Worm (Caenorhabditis elegans): ENCODE results near the gene clec-205.

Gene clec-205

DNA sequence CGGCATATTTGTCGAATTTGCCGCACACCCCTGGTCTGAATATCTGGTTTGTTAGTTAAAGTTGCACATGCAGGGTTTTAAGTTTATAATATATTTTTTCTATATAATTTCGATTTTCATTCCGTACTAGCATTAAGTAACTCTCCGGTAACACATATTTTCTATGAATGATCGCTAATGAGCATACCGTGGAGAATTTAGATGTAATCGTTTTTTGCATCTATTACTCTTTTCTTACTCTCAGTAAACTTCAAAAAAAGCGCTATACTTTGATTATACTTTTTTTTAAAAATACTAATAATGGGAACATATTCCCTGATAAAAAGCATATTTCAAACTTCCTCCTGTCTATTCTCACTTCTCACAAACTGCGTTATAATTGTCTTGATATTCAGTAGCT, 26.1 kb upstream of the clec-205 start, which contains the start of gene str-160:
str-160 (plus strand) TSS at position 301 of the 400 bp plus-strand sequence.
- TF ChIP-seq klf-2 (GFP tag; conservative IDR thresholded peaks at IDR 0.05) (no peak), ref-1 (GFP tag; conservative IDR thresholded peaks at IDR 0.05) (no peak), ztf-23 (GFP tag; IDR thresholded peaks at IDR 0.05) (no peak), med-1 (GFP tag; optimal IDR thresholded peaks at IDR 0.05; ENCODE audit: insufficient read depth) (no peak), ztf-29 (GFP tag; IDR thresholded peaks at IDR 0.05) (no peak)

DNA sequence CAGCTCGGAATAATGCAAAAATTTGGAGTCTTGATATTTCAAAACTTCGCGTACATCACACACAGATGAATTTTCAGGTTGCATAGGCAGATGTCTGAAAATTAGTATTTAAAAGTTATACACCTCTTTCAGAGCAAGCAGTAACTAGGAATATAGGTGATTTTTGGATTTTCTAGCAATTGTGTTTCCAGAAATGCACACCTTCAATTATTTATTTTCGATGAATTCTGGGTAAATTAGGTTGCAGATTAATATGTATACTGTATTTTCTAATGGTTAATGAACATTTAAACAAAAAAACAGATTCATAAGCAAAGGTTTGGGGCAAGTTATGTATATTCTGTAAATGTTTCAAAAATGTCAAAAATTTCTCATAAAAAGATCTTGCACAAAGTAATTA, 19.6 kb upstream of the clec-205 start, which contains the start of gene srab-25:
srab-25 (minus strand) TSS at position 101 of the 400 bp plus-strand sequence.
- TF ChIP-seq flt-1 (GFP tag; IDR thresholded peaks at IDR 0.05) = no peak
- TF ChIP-seq tab-1 (GFP tag; IDR thresholded peaks at IDR 0.05) = no peak
- no peak for TF ChIP-seq T22C8.4 (GFP tag; IDR thresholded peaks at IDR 0.05)
- no peak for TF ChIP-seq ref-1 (GFP tag; conservative IDR thresholded peaks at IDR 0.05)
- no peak for TF ChIP-seq ztf-29 (GFP tag; IDR thresholded peaks at IDR 0.05)
- TF ChIP-seq cog-1 (tag; optimal IDR thresholded peaks at IDR 0.05) = no peak
- TF ChIP-seq med-1 (GFP tag; optimal IDR thresholded peaks at IDR 0.05; ENCODE audit: insufficient read depth) = no peak
- no peak for TF ChIP-seq klf-2 (GFP tag; conservative IDR thresholded peaks at IDR 0.05)
- TF ChIP-seq ztf-23 (GFP tag; IDR thresholded peaks at IDR 0.05) = no peak

DNA sequence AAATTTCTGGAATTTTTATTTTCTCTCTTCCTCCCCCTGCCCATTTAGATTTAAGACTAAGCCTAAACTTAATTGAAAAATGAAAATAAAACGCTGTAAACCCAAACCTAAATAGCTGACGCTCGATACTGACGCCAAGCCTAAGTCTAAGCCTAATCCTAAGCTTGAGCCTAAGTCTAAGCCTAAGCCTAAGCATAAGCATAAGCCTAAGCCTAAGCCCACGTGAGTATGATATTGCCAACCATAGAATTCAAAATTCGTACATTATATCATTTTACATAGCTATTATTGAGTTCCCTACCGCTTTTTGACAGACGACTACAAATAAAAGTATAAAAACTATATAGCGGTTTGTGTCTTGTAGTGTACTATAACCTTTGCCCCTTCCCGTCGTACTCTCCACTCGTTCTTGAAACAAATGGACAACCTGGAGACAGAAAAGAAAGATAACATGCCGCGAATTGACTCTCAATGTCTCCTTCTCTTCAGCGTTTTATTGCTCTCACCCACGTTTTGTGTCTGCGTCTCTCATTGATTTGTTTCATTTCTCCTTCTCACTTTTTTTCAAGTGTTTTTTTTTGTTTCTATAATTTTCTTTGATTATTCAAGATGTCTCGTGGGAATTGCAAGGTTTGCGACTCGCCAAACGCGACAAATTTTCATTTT, 17.4 kb upstream of the clec-205 start, which contains the start of gene nhr-256:
nhr-256 (plus strand) TSS at position 567 of the 666 bp plus-strand sequence.
- no peak for TF ChIP-seq ztf-23 (GFP tag; IDR thresholded peaks at IDR 0.05)
- peak; percentile 49 for TF ChIP-seq cog-1 (tag; optimal IDR thresholded peaks at IDR 0.05)
- peak; percentile 76; the same call in 1 of the 2 replicates for TF ChIP-seq ztf-29 (GFP tag; IDR thresholded peaks at IDR 0.05)
- TF ChIP-seq klf-2 (GFP tag; conservative IDR thresholded peaks at IDR 0.05) = no peak

DNA sequence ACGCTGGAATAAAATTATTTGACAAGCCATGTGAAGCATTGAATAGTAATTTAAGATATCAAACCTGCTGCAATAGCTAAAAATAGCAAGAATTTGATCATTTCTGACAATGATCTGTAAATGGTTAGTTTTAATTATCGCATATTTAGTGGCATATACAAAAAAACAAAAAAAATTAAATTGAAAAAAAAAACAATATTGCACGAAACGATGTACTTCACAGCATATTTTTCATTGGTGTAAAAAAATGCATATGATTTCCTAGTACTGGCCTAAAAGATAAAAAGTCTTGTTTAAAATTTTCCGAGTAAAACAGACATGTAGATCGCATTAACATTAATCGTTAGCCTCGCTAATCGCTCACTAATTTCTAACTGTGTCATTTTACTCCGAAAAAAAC, 11.6 kb upstream of the clec-205 start, which contains the start of gene ZK697.8:
ZK697.8 (minus strand) TSS at position 101 of the 400 bp plus-strand sequence.
- TF ChIP-seq tab-1 (GFP tag; IDR thresholded peaks at IDR 0.05) = no peak
- no peak for TF ChIP-seq ztf-29 (GFP tag; IDR thresholded peaks at IDR 0.05)
- TF ChIP-seq cog-1 (tag; optimal IDR thresholded peaks at IDR 0.05) = no peak
- TF ChIP-seq med-1 (GFP tag; optimal IDR thresholded peaks at IDR 0.05; ENCODE audit: insufficient read depth) = no peak
- TF ChIP-seq flt-1 (GFP tag; IDR thresholded peaks at IDR 0.05) = no peak
- TF ChIP-seq ref-1 (GFP tag; conservative IDR thresholded peaks at IDR 0.05) = no peak
- no peak for TF ChIP-seq klf-2 (GFP tag; conservative IDR thresholded peaks at IDR 0.05)
- TF ChIP-seq ztf-23 (GFP tag; IDR thresholded peaks at IDR 0.05) = no peak
- no peak for TF ChIP-seq T22C8.4 (GFP tag; IDR thresholded peaks at IDR 0.05)

DNA sequence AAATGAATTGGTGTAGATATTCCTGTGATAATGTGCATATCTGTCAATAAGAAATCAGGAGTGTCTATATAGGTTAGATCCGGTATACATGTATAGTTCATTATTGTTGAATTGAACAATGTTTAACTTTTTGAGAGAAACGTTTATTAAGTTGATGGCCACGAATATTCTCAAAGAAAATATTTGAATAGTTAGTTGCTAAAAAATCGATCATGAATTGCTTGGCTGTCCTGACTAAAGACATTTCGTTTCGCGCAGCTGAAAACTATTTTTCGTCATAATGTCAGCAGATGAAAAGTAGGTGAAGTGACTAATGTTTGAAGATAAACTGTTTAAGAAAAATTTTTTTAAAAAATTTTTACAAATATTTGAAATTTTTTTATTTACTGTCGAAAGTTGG, 9.2 kb upstream of the clec-205 start, which contains the start of gene srh-199:
srh-199 (minus strand) TSS at position 101 of the 400 bp plus-strand sequence.
- TF ChIP-seq T22C8.4 (GFP tag; IDR thresholded peaks at IDR 0.05) (no peak), ref-1 (GFP tag; conservative IDR thresholded peaks at IDR 0.05) (no peak), tab-1 (GFP tag; IDR thresholded peaks at IDR 0.05) (no peak), cog-1 (tag; optimal IDR thresholded peaks at IDR 0.05) (no peak), med-1 (GFP tag; optimal IDR thresholded peaks at IDR 0.05; ENCODE audit: insufficient read depth) (no peak)

DNA sequence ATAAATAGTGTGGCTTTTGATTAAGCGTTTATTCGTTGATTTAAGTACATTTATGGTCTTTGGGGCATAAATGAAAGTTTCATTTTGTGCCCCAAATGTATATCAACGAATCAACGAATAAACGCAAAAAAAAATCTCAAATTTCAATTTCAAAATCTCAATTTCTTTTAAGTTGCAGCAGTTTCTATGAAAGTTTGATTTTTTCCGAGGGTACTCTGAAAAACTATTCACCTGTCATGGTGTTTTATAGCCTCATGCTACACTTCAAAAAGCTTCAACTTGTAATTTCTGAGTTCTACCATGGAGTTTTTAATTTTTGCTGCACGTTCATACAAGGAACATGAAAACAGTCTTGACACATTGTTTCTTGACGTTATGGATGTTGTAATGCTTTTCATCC, 8.2 kb upstream of the clec-205 start, which contains the start of gene ZK697.1:
ZK697.1 (plus strand) TSS at position 301 of the 400 bp plus-strand sequence.
- TF ChIP-seq flt-1 (GFP tag; IDR thresholded peaks at IDR 0.05) (no peak), tab-1 (GFP tag; IDR thresholded peaks at IDR 0.05) (no peak), med-1 (GFP tag; optimal IDR thresholded peaks at IDR 0.05; ENCODE audit: insufficient read depth) (no peak), cog-1 (tag; optimal IDR thresholded peaks at IDR 0.05) (no peak), ztf-23 (GFP tag; IDR thresholded peaks at IDR 0.05) (no peak), ztf-29 (GFP tag; IDR thresholded peaks at IDR 0.05) (no peak), ref-1 (GFP tag; conservative IDR thresholded peaks at IDR 0.05) (no peak), klf-2 (GFP tag; conservative IDR thresholded peaks at IDR 0.05) (no peak), T22C8.4 (GFP tag; IDR thresholded peaks at IDR 0.05) (no peak)

DNA sequence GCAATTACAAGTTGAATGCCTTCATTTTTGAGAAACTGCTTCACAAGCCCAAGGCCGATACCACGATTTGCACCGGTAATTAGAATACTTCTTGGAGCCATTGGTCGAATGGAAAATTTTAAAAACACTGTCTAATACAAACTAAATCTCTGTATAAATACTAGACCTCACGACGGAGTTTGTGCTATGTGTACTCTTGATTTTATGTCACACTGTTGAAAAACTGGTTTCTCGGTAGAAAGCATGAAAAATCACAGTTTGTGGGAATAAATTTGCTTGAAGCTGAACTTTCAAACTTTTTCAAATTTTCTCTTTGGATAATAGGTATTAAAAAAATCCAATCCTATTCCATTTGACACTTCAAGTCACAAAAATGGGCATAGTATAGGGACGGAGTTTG, 5.1 kb upstream of the clec-205 start, which contains the start of gene ZK697.14:
ZK697.14 (minus strand) TSS at position 101 of the 400 bp plus-strand sequence.
- TF ChIP-seq ztf-23 (GFP tag; IDR thresholded peaks at IDR 0.05) (no peak), T22C8.4 (GFP tag; IDR thresholded peaks at IDR 0.05) (no peak), klf-2 (GFP tag; conservative IDR thresholded peaks at IDR 0.05) (no peak), flt-1 (GFP tag; IDR thresholded peaks at IDR 0.05) (no peak), med-1 (GFP tag; optimal IDR thresholded peaks at IDR 0.05; ENCODE audit: insufficient read depth) (no peak), ref-1 (GFP tag; conservative IDR thresholded peaks at IDR 0.05) (no peak), tab-1 (GFP tag; IDR thresholded peaks at IDR 0.05) (no peak), cog-1 (tag; optimal IDR thresholded peaks at IDR 0.05) (no peak), ztf-29 (GFP tag; IDR thresholded peaks at IDR 0.05) (no peak)

DNA sequence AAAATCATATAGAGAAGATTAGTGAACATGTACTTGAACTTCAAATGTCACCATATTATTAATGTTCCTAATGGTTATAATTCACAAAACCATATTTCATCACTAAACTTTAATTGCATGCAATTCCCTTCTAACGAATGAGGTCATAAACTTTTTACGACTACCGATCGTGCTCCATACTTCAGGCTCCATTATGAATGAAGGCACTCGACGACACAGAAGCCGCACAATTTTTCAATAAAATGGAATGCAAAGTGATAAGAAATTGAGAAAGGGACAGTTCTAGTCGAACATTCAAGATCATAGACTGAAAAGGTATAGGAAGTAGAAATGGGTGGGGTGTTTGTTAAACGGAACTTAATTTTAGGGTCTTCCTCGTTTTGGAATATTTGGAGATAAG, 4.6 kb upstream of the clec-205 start:
- TF ChIP-seq flt-1 (GFP tag; IDR thresholded peaks at IDR 0.05) (no peak), klf-2 (GFP tag; conservative IDR thresholded peaks at IDR 0.05) (no peak), ztf-29 (GFP tag; IDR thresholded peaks at IDR 0.05) (no peak), ref-1 (GFP tag; conservative IDR thresholded peaks at IDR 0.05) (no peak), tab-1 (GFP tag; IDR thresholded peaks at IDR 0.05) (no peak)

DNA sequence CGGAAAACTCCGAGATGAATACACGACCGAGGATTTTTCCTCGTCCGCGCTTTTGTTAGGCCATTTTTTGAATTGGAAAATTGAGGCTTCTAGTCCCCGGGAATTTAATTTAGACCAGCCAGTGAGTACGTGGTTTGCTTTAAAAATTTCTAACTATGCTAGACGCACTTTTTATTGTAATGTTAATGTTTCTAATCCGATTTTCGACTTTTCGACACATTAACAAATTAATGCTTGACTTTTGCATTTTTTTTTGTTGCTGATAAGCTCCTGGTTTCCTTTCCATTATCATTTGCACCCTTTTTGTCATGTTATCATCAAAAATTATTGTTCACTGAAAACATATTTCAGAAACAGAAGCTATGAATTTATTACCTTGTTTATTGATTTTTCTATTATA, 3.8 kb upstream of the clec-205 start, which contains the start of gene clec-204:
clec-204 (plus strand) TSS at position 301 of the 400 bp plus-strand sequence.
- TF ChIP-seq ztf-23 (GFP tag; IDR thresholded peaks at IDR 0.05) (no peak), T22C8.4 (GFP tag; IDR thresholded peaks at IDR 0.05) (no peak), med-1 (GFP tag; optimal IDR thresholded peaks at IDR 0.05; ENCODE audit: insufficient read depth) (no peak)

DNA sequence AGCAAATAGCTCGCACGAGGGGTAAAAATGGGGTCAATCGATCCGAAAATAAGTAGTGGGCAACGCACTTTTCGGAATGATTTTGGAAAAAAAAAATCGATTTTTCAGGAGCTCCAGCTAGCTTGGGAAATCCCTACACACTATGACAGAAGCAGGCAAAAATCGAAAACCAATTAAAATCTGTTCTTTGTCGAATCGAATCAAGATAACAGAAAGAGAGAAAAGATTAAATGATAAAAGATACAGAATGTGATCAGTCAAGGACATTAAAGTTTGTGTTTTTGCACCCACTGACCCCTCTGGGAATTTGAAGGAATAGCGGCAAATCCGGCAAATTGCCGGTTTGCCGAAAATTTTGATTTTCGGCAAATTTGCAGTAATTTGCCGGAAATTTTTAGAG, 6.7 kb downstream of the clec-205 start:
- no peak for TF ChIP-seq T22C8.4 (GFP tag; IDR thresholded peaks at IDR 0.05)
- no peak for TF ChIP-seq ztf-23 (GFP tag; IDR thresholded peaks at IDR 0.05)
- TF ChIP-seq ztf-29 (GFP tag; IDR thresholded peaks at IDR 0.05) = no peak
- TF ChIP-seq cog-1 (tag; optimal IDR thresholded peaks at IDR 0.05) = no peak
- TF ChIP-seq klf-2 (GFP tag; conservative IDR thresholded peaks at IDR 0.05) = no peak
- TF ChIP-seq med-1 (GFP tag; optimal IDR thresholded peaks at IDR 0.05; ENCODE audit: insufficient read depth) = no peak
- no peak for TF ChIP-seq ref-1 (GFP tag; conservative IDR thresholded peaks at IDR 0.05)
- TF ChIP-seq tab-1 (GFP tag; IDR thresholded peaks at IDR 0.05) = no peak
- no peak for TF ChIP-seq flt-1 (GFP tag; IDR thresholded peaks at IDR 0.05)
